Fruit fly (Drosophila melanogaster) whole organism, prepupa: ENCODE data around the gene TpnC25D.

Experiments used
- Blimp-1 ChIP-seq: fragments of 200-800 bp; sonication (Bioruptor generic); optimal IDR thresholded peaks from 3 replicates; lab custom pipeline; 2017; ENCODE audit warnings: missing biosample characterization, missing genetic modification characterization, mild to moderate bottlenecking, moderate library complexity, missing genetic modification reagents
- CG10631 ChIP-seq: fragments of 200-800 bp; sonication (Bioruptor generic); optimal IDR thresholded peaks from 2 replicates; lab custom pipeline; 2016; ENCODE audit warnings: missing biosample characterization, missing genetic modification characterization
- CG10669 ChIP-seq: fragments of 200-800 bp; sonication (Bioruptor generic); optimal IDR thresholded peaks from 3 replicates; lab custom pipeline; 2018; ENCODE audit warnings: missing biosample characterization, mild to moderate bottlenecking, missing genetic modification characterization, moderate library complexity
- CG11762 ChIP-seq: fragments of 200-800 bp; sonication (Bioruptor generic); optimal IDR thresholded peaks from 3 replicates; lab custom pipeline; 2016; ENCODE audit warnings: missing biosample characterization, missing genetic modification characterization; ENCODE audit not compliant: insufficient read depth
- CG11902 ChIP-seq: fragments of 200-800 bp; sonication (Bioruptor generic); optimal IDR thresholded peaks from 3 replicates; lab custom pipeline; 2016; ENCODE audit warnings: missing biosample characterization, missing genetic modification characterization
- CG15336 ChIP-seq: fragments of 200-800 bp; sonication (Bioruptor generic); IDR thresholded peaks from 2 replicates; pipeline ENCODE4 v1.3.6; 2022; ENCODE audit warnings: missing biosample characterization, missing genetic modification characterization
- CG1621 ChIP-seq: fragments of 200-800 bp; sonication (Bioruptor generic); optimal IDR thresholded peaks from 3 replicates; lab custom pipeline; 2018; ENCODE audit warnings: missing biosample characterization, mild to moderate bottlenecking, missing genetic modification characterization
- CG16779 ChIP-seq: fragments of 200-800 bp; sonication (Bioruptor generic); optimal IDR thresholded peaks from 3 replicates; lab custom pipeline; 2017; ENCODE audit warnings: missing biosample characterization, mild to moderate bottlenecking, missing genetic modification characterization
- CG3032 ChIP-seq: fragments of 200-800 bp; optimal IDR thresholded peaks from 2 replicates; lab custom pipeline; 2019; ENCODE audit warnings: missing biosample characterization, mild to moderate bottlenecking, missing genetic modification characterization, moderate library complexity
- CG31627 ChIP-seq: fragments of 200-800 bp; sonication (Bioruptor generic); optimal IDR thresholded peaks from 3 replicates; lab custom pipeline; 2016; ENCODE audit warnings: missing biosample characterization, missing genetic modification characterization
- CG3919 ChIP-seq: fragments of 200-800 bp; sonication (Bioruptor generic); optimal IDR thresholded peaks from 3 replicates; lab custom pipeline; 2016; ENCODE audit warnings: missing biosample characterization, missing genetic modification characterization
- CG6163 ChIP-seq: fragments of 200-800 bp; sonication (Bioruptor generic); IDR thresholded peaks from 3 replicates; pipeline ENCODE4 v1.3.6; 2022; ENCODE audit warnings: missing biosample characterization, missing genetic modification characterization
- CG6808 ChIP-seq: fragments of 200-800 bp; sonication (Bioruptor generic); optimal IDR thresholded peaks from 3 replicates; lab custom pipeline; 2017; ENCODE audit warnings: missing biosample characterization, missing genetic modification characterization, mild to moderate bottlenecking, moderate library complexity, missing genetic modification reagents
- CG6854 ChIP-seq: fragments of 200-800 bp; sonication (Bioruptor generic); optimal IDR thresholded peaks from 2 replicates; lab custom pipeline; 2017; ENCODE audit warnings: missing biosample characterization, mild to moderate bottlenecking, missing genetic modification characterization
- CG8632 ChIP-seq: fragments of 200-800 bp; sonication (Bioruptor generic); optimal IDR thresholded peaks from 3 replicates; lab custom pipeline; 2016; ENCODE audit warnings: missing biosample characterization, missing genetic modification characterization
- CG9139 ChIP-seq: fragments of 200-800 bp; sonication (Bioruptor generic); optimal IDR thresholded peaks from 3 replicates; lab custom pipeline; 2017; ENCODE audit warnings: missing biosample characterization, mild to moderate bottlenecking, missing genetic modification characterization
- Eip78C ChIP-seq: fragments of 200-800 bp; sonication (Bioruptor generic); peaks from one replicate; lab custom pipeline; 2016; ENCODE audit warnings: missing biosample characterization, missing genetic modification characterization
- Ets96B ChIP-seq: fragments of 200-800 bp; optimal IDR thresholded peaks from 2 replicates; lab custom pipeline; 2019; ENCODE audit warnings: missing biosample characterization, mild to moderate bottlenecking, missing genetic modification characterization, moderate library complexity
- Gug ChIP-seq: fragments of 200-800 bp; sonication (Bioruptor generic); IDR thresholded peaks from 2 replicates; pipeline ENCODE4 v1.3.6; 2022; ENCODE audit warnings: missing biosample characterization, missing genetic modification characterization
- Hr4 ChIP-seq: fragments of 200-800 bp; sonication (Bioruptor generic); optimal IDR thresholded peaks from 3 replicates; lab custom pipeline; 2016; ENCODE audit warnings: missing biosample characterization, missing genetic modification characterization
- Lpt ChIP-seq: fragments of 200-800 bp; sonication (Bioruptor generic); optimal IDR thresholded peaks from 3 replicates; lab custom pipeline; 2016; ENCODE audit warnings: missing biosample characterization, missing genetic modification characterization
- Sox102F ChIP-seq: fragments of 200-800 bp; sonication (Bioruptor generic); optimal IDR thresholded peaks from 2 replicates; lab custom pipeline; 2016; ENCODE audit warnings: missing biosample characterization, mild to moderate bottlenecking, missing genetic modification characterization
- Sox15 ChIP-seq: fragments of 200-800 bp; sonication (Bioruptor generic); optimal IDR thresholded peaks from 3 replicates; lab custom pipeline; 2016; ENCODE audit warnings: missing biosample characterization, missing genetic modification characterization
- cyc ChIP-seq: fragments of 200-800 bp; sonication (Bioruptor generic); optimal IDR thresholded peaks from 3 replicates; lab custom pipeline; 2016; ENCODE audit warnings: missing biosample characterization, missing genetic modification characterization
- dsx ChIP-seq: fragments of 200-800 bp; optimal IDR thresholded peaks from 3 replicates; lab custom pipeline; 2019; ENCODE audit warnings: missing biosample characterization, mild to moderate bottlenecking, missing genetic modification characterization, moderate library complexity; ENCODE audit not compliant: poor library complexity, severe bottlenecking
- eg ChIP-seq: fragments of 200-800 bp; sonication (Bioruptor generic); IDR thresholded peaks from 3 replicates; pipeline ENCODE4 v1.3.6; 2022; ENCODE audit warnings: missing biosample characterization, missing genetic modification characterization
- fd59A ChIP-seq: fragments of 200-800 bp; sonication (Bioruptor generic); optimal IDR thresholded peaks from 2 replicates; lab custom pipeline; 2017; ENCODE audit warnings: missing biosample characterization, mild to moderate bottlenecking, missing genetic modification characterization, missing genetic modification reagents
- fd85E ChIP-seq: fragments of 200-800 bp; sonication (Bioruptor generic); optimal IDR thresholded peaks from 3 replicates; lab custom pipeline; 2016; ENCODE audit warnings: missing biosample characterization, missing genetic modification characterization
- fkh ChIP-seq: fragments of 200-800 bp; sonication (Bioruptor generic); optimal IDR thresholded peaks from 3 replicates; lab custom pipeline; 2017; ENCODE audit warnings: missing biosample characterization, mild to moderate bottlenecking, missing genetic modification characterization, moderate library complexity
- lz ChIP-seq: fragments of 200-800 bp; sonication (Bioruptor generic); optimal IDR thresholded peaks from 3 replicates; lab custom pipeline; 2016; ENCODE audit warnings: missing biosample characterization, missing genetic modification characterization
- net ChIP-seq: fragments of 200-800 bp; sonication (Bioruptor generic); optimal IDR thresholded peaks from 3 replicates; lab custom pipeline; 2016; ENCODE audit warnings: missing biosample characterization, missing genetic modification characterization
- pdm3 ChIP-seq: fragments of 200-800 bp; sonication (Bioruptor generic); optimal IDR thresholded peaks from 3 replicates; lab custom pipeline; 2016; ENCODE audit warnings: missing biosample characterization, missing genetic modification characterization
- salr ChIP-seq, 2 experiments: fragments of 200-800 bp; sonication (Bioruptor generic); optimal IDR thresholded peaks; 3 replicates each; lab custom pipeline; 2016 to 2018; ENCODE audit warnings: missing biosample characterization in 2 of 2, missing genetic modification characterization in 2 of 2, mild to moderate bottlenecking in 1 of 2
- spab ChIP-seq: fragments of 200-800 bp; sonication (Bioruptor generic); optimal IDR thresholded peaks from 2 replicates; lab custom pipeline; 2017; ENCODE audit warnings: missing biosample characterization, mild to moderate bottlenecking, missing genetic modification characterization, missing genetic modification reagents
- ss ChIP-seq, 2 experiments: fragments of 200-800 bp; sonication (Bioruptor generic); optimal IDR thresholded peaks; 2 replicates in 1 of 2; 3 replicates in 1 of 2; lab custom pipeline; 2017 to 2018; ENCODE audit warnings: mild to moderate bottlenecking in 2 of 2, missing biosample characterization in 2 of 2, missing genetic modification characterization in 2 of 2, moderate library complexity in 1 of 2
- vri ChIP-seq: fragments of 200-800 bp; sonication (Bioruptor generic); optimal IDR thresholded peaks from 3 replicates; lab custom pipeline; 2016; ENCODE audit warnings: missing biosample characterization, mild to moderate bottlenecking, missing genetic modification characterization

Gene TpnC25D

dm6 chr2L:5256036-5256846 is 39.7 kb downstream of the TpnC25D start (continued):
- TF ChIP-seq Gug (GFP tag; lab: Robert Waterston, UW), result peak; percentile 20; the same call in 1 of the 2 replicates
- peak; percentile 99 for TF ChIP-seq vri (GFP tag; lab: Kevin White, UChicago)
- peak; percentile 44 for TF ChIP-seq spab (GFP tag; lab: Kevin White, UChicago)
- peak; percentile 64 for TF ChIP-seq eg (GFP tag; lab: Robert Waterston, UW)
- no peak for TF ChIP-seq Lpt (GFP tag; lab: Kevin White, UChicago)
- TF ChIP-seq salr (GFP tag; optimal IDR thresholded peaks at IDR 0.05; lab: Kevin White, UChicago), result peak; percentile 4 to 32
- TF ChIP-seq Hr4, result peak; percentile 51
- peak; percentile 90 for TF ChIP-seq fkh
- TF ChIP-seq CG6854 (GFP tag; lab: Kevin White, UChicago), result peak; percentile 59
- TF ChIP-seq CG8632, result peak; percentile 64
- peak; percentile 12 for TF ChIP-seq CG9139
- peak; percentile 55 for TF ChIP-seq dsx
- TF ChIP-seq net (GFP tag; lab: Kevin White, UChicago), result peak; percentile 56
- TF ChIP-seq CG15336 (GFP tag; lab: Robert Waterston, UW), result no peak
- TF ChIP-seq CG16779 (tag; lab: Kevin White, UChicago), result no peak
- TF ChIP-seq fd85E (GFP tag; lab: Kevin White, UChicago), result no peak
- TF ChIP-seq CG11902, result peak; percentile 56
- peak; percentile 54 for TF ChIP-seq Sox15
- TF ChIP-seq Blimp-1 (GFP tag; lab: Kevin White, UChicago), result peak; percentile 25
- peak; percentile 51 for TF ChIP-seq CG10631 (GFP tag; lab: Kevin White, UChicago)
- peak; percentile 54 for TF ChIP-seq CG11762 (GFP tag; lab: Kevin White, UChicago)
- TF ChIP-seq Eip78C (GFP tag; lab: Kevin White, UChicago), result peak; percentile 88
- peak; percentile 47 for TF ChIP-seq CG3919
- peak; percentile 72 for TF ChIP-seq pdm3 (GFP tag; lab: Kevin White, UChicago)
- TF ChIP-seq fd59A (GFP tag; lab: Kevin White, UChicago), result peak; percentile 3
- peak; percentile 59 for TF ChIP-seq CG10669
- TF ChIP-seq CG31627 (GFP tag; lab: Kevin White, UChicago), result peak; percentile 83
- peak; percentile 86 for TF ChIP-seq Sox102F (GFP tag; lab: Kevin White, UChicago)
- peak; percentile 84 for TF ChIP-seq lz (GFP tag; lab: Kevin White, UChicago)
- peak; percentile 83 for TF ChIP-seq cyc (GFP tag; lab: Kevin White, UChicago)
- peak; percentile 39 for TF ChIP-seq CG3032 (tag; lab: Kevin White, UChicago)
- TF ChIP-seq, all 60 proteins: peak for 52

dm6 chr2L:5259076-5259843 is 42.8 kb downstream of the TpnC25D start:
- TF ChIP-seq Eip78C (GFP tag; lab: Kevin White, UChicago) (no peak), CG1621 (tag; lab: Kevin White, UChicago) (peak; percentile 11), ss (GFP tag; optimal IDR thresholded peaks at IDR 0.05; lab: Kevin White, UChicago) (peak; percentile 41 to 77), vri (GFP tag; lab: Kevin White, UChicago) (peak; percentile 66), Sox102F (GFP tag; lab: Kevin White, UChicago) (peak; percentile 13), CG6808 (GFP tag; lab: Kevin White, UChicago) (peak; percentile 23), CG6163 (GFP tag; lab: Robert Waterston, UW) (0 out of 3 replicates have a peak, but pooled peaks have one; percentile 29), pdm3 (GFP tag; lab: Kevin White, UChicago) (no peak), CG6854 (GFP tag; lab: Kevin White, UChicago) (peak; percentile 3), Ets96B (tag; lab: Kevin White, UChicago) (no peak), dsx (peak; percentile 35)
